Worm (Caenorhabditis elegans) whole organism, early embryonic: ENCODE data around the gene R10E9.4.

Source experiments
- flt-1 ChIP-seq: fragments of 200-800 bp; sonication (Bioruptor generic); IDR thresholded peaks from 2 replicates; pipeline ENCODE4 v1.3.6; 2022; ENCODE audit warnings: missing genetic modification characterization, missing compliant biosample characterization
- hnd-1 ChIP-seq: sonication (generic microtip); optimal IDR thresholded peaks from 2 replicates; lab custom pipeline; 2016; ENCODE audit warnings: missing genetic modification characterization, missing compliant biosample characterization
- tra-4 ChIP-seq: sonication (generic microtip); optimal IDR thresholded peaks from 2 replicates; lab custom pipeline; 2017; ENCODE audit warnings: missing genetic modification characterization, missing compliant biosample characterization

ce11 chrIII:3994457-3994856 is 21.9 kb upstream of the R10E9.4 start:
- no peak for TF ChIP-seq hnd-1 (tag; lab: Kevin White, UChicago)
- no peak for TF ChIP-seq tra-4
- TF ChIP-seq flt-1 (GFP tag; lab: Robert Waterston, UW) = no peak
